Worm (Caenorhabditis elegans) whole organism, L2 larva: ENCODE data around the gene plpp-1.2.

Experiments used
- F13H6.1 ChIP-seq: sonication (generic microtip); optimal IDR thresholded peaks from 2 replicates; lab custom pipeline; 2016; ENCODE audit warnings: missing genetic modification characterization, missing compliant biosample characterization
- nhr-237 ChIP-seq: fragments of 150-350 bp; optimal IDR thresholded peaks from 2 replicates; lab custom pipeline; 2014; ENCODE audit warnings: missing biosample characterization, missing genetic modification characterization

ce11 chrII:6520103-6520502 lies 34.8 kb downstream of the plpp-1.2 start:
- TF ChIP-seq F13H6.1 (tag; lab: Kevin White, UChicago): no peak
- TF ChIP-seq nhr-237 (tag; lab: Kevin White, UChicago): no peak
